Worm (Caenorhabditis elegans): ENCODE results near the gene glb-34.

Gene glb-34

ce11 chrIV:14618551-14618950, 46.0 kb upstream of the glb-34 start:
- no peak for TF ChIP-seq ceh-83 (GFP tag; optimal IDR thresholded peaks at IDR 0.05)
- no peak for TF ChIP-seq elt-1 (tag; optimal IDR thresholded peaks at IDR 0.05; ENCODE audit: borderline replicate concordance, insufficient read depth)
- TF ChIP-seq mls-2 (tag; optimal IDR thresholded peaks at IDR 0.05): no peak
- no peak for TF ChIP-seq zip-8 (tag; optimal IDR thresholded peaks at IDR 0.05)
- TF ChIP-seq unc-120 (tag; optimal IDR thresholded peaks at IDR 0.05; ENCODE audit: poor library complexity, severe bottlenecking): no peak
- TF ChIP-seq snpc-4 (tag; optimal IDR thresholded peaks at IDR 0.05): no peak
- no peak for TF ChIP-seq ces-1 (GFP tag; optimal IDR thresholded peaks at IDR 0.05)
- no peak for TF ChIP-seq lin-13 (tag; optimal IDR thresholded peaks at IDR 0.05)
- TF ChIP-seq mep-1 (tag; optimal IDR thresholded peaks at IDR 0.05): no peak
- TF ChIP-seq bed-3 (GFP tag; optimal IDR thresholded peaks at IDR 0.05): no peak
- TF ChIP-seq drap-1 (GFP tag; optimal IDR thresholded peaks at IDR 0.05): no peak
- no peak for TF ChIP-seq tbx-8 (GFP tag; optimal IDR thresholded peaks at IDR 0.05)
- TF ChIP-seq hlh-1 (tag; optimal IDR thresholded peaks at IDR 0.05): no peak
- TF ChIP-seq nhr-76 (tag; optimal IDR thresholded peaks at IDR 0.05): no peak
- TF ChIP-seq sptf-1 (tag; optimal IDR thresholded peaks at IDR 0.05): no peak
- TF ChIP-seq elt-3 (tag; optimal IDR thresholded peaks at IDR 0.05): no peak
- no peak for TF ChIP-seq blmp-1 (tag; optimal IDR thresholded peaks at IDR 0.05)

ce11 chrIV:14617985-14618384, 45.5 kb upstream of the glb-34 start:
- TF ChIP-seq lsy-2 (tag; optimal IDR thresholded peaks at IDR 0.05): no peak

- peak; percentile 34 for TF ChIP-seq pha-4 (tag; optimal IDR thresholded peaks at IDR 0.05)
- no peak for TF ChIP-seq nhr-12 (tag; optimal IDR thresholded peaks at IDR 0.05)
Observed at ce11 chrIV:14617498-14617897, 45.0 kb upstream of the glb-34 start.

- TF ChIP-seq unc-39 (tag; optimal IDR thresholded peaks at IDR 0.05): no peak
- no peak for TF ChIP-seq nhr-2 (tag; optimal IDR thresholded peaks at IDR 0.05)
- TF ChIP-seq hlh-1 (tag; optimal IDR thresholded peaks at IDR 0.05): no peak
- no peak for TF ChIP-seq ceh-83 (GFP tag; optimal IDR thresholded peaks at IDR 0.05)
Observed at ce11 chrIV:14617059-14617458, 44.6 kb upstream of the glb-34 start.

ce11 chrIV:14616303-14616702, 43.8 kb upstream of the glb-34 start, which contains the start of gene dmd-6:
dmd-6 (plus strand) TSS chrIV:14616603.
- TF ChIP-seq nhr-76 (tag; optimal IDR thresholded peaks at IDR 0.05) (no peak), unc-120 (tag; optimal IDR thresholded peaks at IDR 0.05; ENCODE audit: poor library complexity, severe bottlenecking) (no peak), drap-1 (GFP tag; optimal IDR thresholded peaks at IDR 0.05) (no peak), unc-62 (GFP tag; optimal IDR thresholded peaks at IDR 0.05) (no peak), mls-2 (tag; optimal IDR thresholded peaks at IDR 0.05) (no peak), ceh-43 (GFP tag; optimal IDR thresholded peaks at IDR 0.05) (no peak), tbx-8 (GFP tag; optimal IDR thresholded peaks at IDR 0.05) (no peak), snpc-4 (tag; optimal IDR thresholded peaks at IDR 0.05) (no peak), flh-1 (GFP tag; optimal IDR thresholded peaks at IDR 0.05) (no peak), zip-8 (tag; optimal IDR thresholded peaks at IDR 0.05) (no peak)

ce11 chrIV:14614176-14614740, 41.8 kb upstream of the glb-34 start:
- TF ChIP-seq mab-5 (tag; optimal IDR thresholded peaks at IDR 0.05) (no peak), blmp-1 (tag; optimal IDR thresholded peaks at IDR 0.05) (no peak), ceh-83 (GFP tag; optimal IDR thresholded peaks at IDR 0.05) (no peak), mls-2 (tag; optimal IDR thresholded peaks at IDR 0.05) (no peak), nhr-28 (tag; optimal IDR thresholded peaks at IDR 0.05) (no peak), elt-3 (tag; optimal IDR thresholded peaks at IDR 0.05) (no peak), lin-13 (tag; optimal IDR thresholded peaks at IDR 0.05) (no peak), nhr-237 (tag; optimal IDR thresholded peaks at IDR 0.05) (no peak), flh-1 (GFP tag; optimal IDR thresholded peaks at IDR 0.05) (no peak), lin-32 (GFP tag; optimal IDR thresholded peaks at IDR 0.05) (no peak), elt-1 (tag; optimal IDR thresholded peaks at IDR 0.05; ENCODE audit: borderline replicate concordance, insufficient read depth) (no peak), tbx-8 (GFP tag; optimal IDR thresholded peaks at IDR 0.05) (no peak), lsy-2 (tag; optimal IDR thresholded peaks at IDR 0.05) (no peak), nhr-12 (tag; optimal IDR thresholded peaks at IDR 0.05) (no peak), mep-1 (tag; optimal IDR thresholded peaks at IDR 0.05) (no peak), unc-62 (GFP tag; optimal IDR thresholded peaks at IDR 0.05) (no peak), ztf-11 (tag; optimal IDR thresholded peaks at IDR 0.05) (no peak)
